Fruit fly (Drosophila melanogaster): ENCODE results near the gene odd.

dm6 chr2L:3555408-3556058, 51.0 kb downstream of the odd start:
- TF ChIP-seq Clk (GFP tag; optimal IDR thresholded peaks at IDR 0.05): no peak
- no peak for TF ChIP-seq Hr96 (GFP tag; optimal IDR thresholded peaks at IDR 0.05)
- no peak for TF ChIP-seq pad (GFP tag; optimal IDR thresholded peaks at IDR 0.05)
- no peak for TF ChIP-seq CG5204 (GFP tag; optimal IDR thresholded peaks at IDR 0.05)
- TF ChIP-seq ovo (GFP tag; optimal IDR thresholded peaks at IDR 0.05): no peak

All from whole organism, adult.